Fruit fly (Drosophila melanogaster) whole organism, embryonic: ENCODE measurements around the gene scny.

Experiments
- Bteb2 ChIP-seq: fragments of 200-800 bp; sonication (Bioruptor generic); optimal IDR thresholded peaks from 2 replicates; lab custom pipeline; 2016; ENCODE audit warnings: missing biosample characterization, missing genetic modification characterization
- CG10267 ChIP-seq: fragments of 200-800 bp; sonication (Bioruptor generic); optimal IDR thresholded peaks from 2 replicates; lab custom pipeline; 2018; ENCODE audit warnings: missing biosample characterization, mild to moderate bottlenecking, missing genetic modification characterization, moderate library complexity
- CG10565 ChIP-seq: fragments of 200-800 bp; sonication (Bioruptor generic); optimal IDR thresholded peaks from 3 replicates; lab custom pipeline; 2016; ENCODE audit warnings: missing biosample characterization, mild to moderate bottlenecking, missing genetic modification characterization
- CG11093 ChIP-seq: fragments of 200-800 bp; sonication (Bioruptor generic); IDR thresholded peaks from 3 replicates; pipeline ENCODE4 v1.3.6; 2022; ENCODE audit warnings: missing biosample characterization, missing genetic modification characterization
- CG11723 ChIP-seq: fragments of 200-800 bp; sonication (Bioruptor generic); optimal IDR thresholded peaks from 2 replicates; lab custom pipeline; 2017; ENCODE audit warnings: missing biosample characterization, mild to moderate bottlenecking, missing genetic modification characterization
- CG15073 ChIP-seq: fragments of 200-800 bp; sonication (Bioruptor generic); optimal IDR thresholded peaks from 2 replicates; lab custom pipeline; 2016; ENCODE audit warnings: missing biosample characterization, missing genetic modification characterization
- CG1602 ChIP-seq: fragments of 200-800 bp; sonication (Bioruptor generic); optimal IDR thresholded peaks from 3 replicates; lab custom pipeline; 2016; ENCODE audit warnings: missing biosample characterization, missing genetic modification characterization
- CG1603 ChIP-seq: fragments of 200-800 bp; sonication (Bioruptor generic); optimal IDR thresholded peaks from 2 replicates; lab custom pipeline; 2019; ENCODE audit warnings: missing biosample characterization, mild to moderate bottlenecking, missing genetic modification characterization, moderate library complexity
- CG16815 ChIP-seq: fragments of 200-800 bp; sonication (Bioruptor generic); optimal IDR thresholded peaks from 3 replicates; lab custom pipeline; 2017; ENCODE audit warnings: missing biosample characterization, mild to moderate bottlenecking, missing genetic modification characterization
- CG18476 ChIP-seq: fragments of 200-800 bp; sonication (Bioruptor generic); optimal IDR thresholded peaks from 2 replicates; lab custom pipeline; 2016; ENCODE audit warnings: missing biosample characterization, mild to moderate bottlenecking, missing genetic modification characterization
- CG18599 ChIP-seq: fragments of 200-800 bp; sonication (Bioruptor generic); optimal IDR thresholded peaks from 3 replicates; lab custom pipeline; 2017; ENCODE audit warnings: missing biosample characterization, missing genetic modification characterization, mild to moderate bottlenecking, moderate library complexity, missing genetic modification reagents
- CG2199 ChIP-seq: fragments of 200-800 bp; sonication (Bioruptor generic); IDR thresholded peaks from 3 replicates; pipeline ENCODE4 v1.3.6; 2022; ENCODE audit warnings: missing biosample characterization, missing genetic modification characterization
- CG2712 ChIP-seq: fragments of 200-800 bp; optimal IDR thresholded peaks from 3 replicates; lab custom pipeline; 2019; ENCODE audit warnings: missing biosample characterization, mild to moderate bottlenecking, missing genetic modification characterization, moderate library complexity
- CG31388 ChIP-seq: fragments of 200-800 bp; sonication (Bioruptor generic); optimal IDR thresholded peaks from 2 replicates; lab custom pipeline; 2016; ENCODE audit warnings: missing biosample characterization, missing genetic modification characterization
- CG33557 ChIP-seq: fragments of 200-800 bp; sonication (Bioruptor generic); optimal IDR thresholded peaks from 2 replicates; lab custom pipeline; 2019; ENCODE audit warnings: missing biosample characterization, mild to moderate bottlenecking, missing genetic modification characterization, moderate library complexity
- CG7372 ChIP-seq: fragments of 200-800 bp; sonication (Bioruptor generic); IDR thresholded peaks from 2 replicates; pipeline ENCODE4 v1.3.6; 2022; ENCODE audit warnings: missing biosample characterization, missing genetic modification characterization
- CG9727 ChIP-seq: fragments of 200-800 bp; sonication (Bioruptor generic); optimal IDR thresholded peaks from 3 replicates; lab custom pipeline; 2017; ENCODE audit warnings: missing biosample characterization, mild to moderate bottlenecking, missing genetic modification characterization
- CG9876 ChIP-seq: fragments of 200-800 bp; sonication (Bioruptor generic); optimal IDR thresholded peaks from 2 replicates; lab custom pipeline; 2016; ENCODE audit warnings: missing biosample characterization, missing genetic modification characterization
- D19A ChIP-seq: fragments of 200-800 bp; optimal IDR thresholded peaks from 3 replicates; lab custom pipeline; 2019; ENCODE audit warnings: missing biosample characterization, mild to moderate bottlenecking, missing genetic modification characterization, moderate library complexity
- Dek ChIP-seq: fragments of 200-800 bp; sonication (Bioruptor generic); optimal IDR thresholded peaks from 3 replicates; lab custom pipeline; 2019; ENCODE audit warnings: missing biosample characterization, mild to moderate bottlenecking, missing genetic modification characterization, moderate library complexity
- Eip74EF ChIP-seq, 2 experiments: fragments of 200-800 bp in 1 of 2; fragments of >200 bp in 1 of 2; sonication (Bioruptor generic) in 1 of 2; optimal IDR thresholded peaks; 2 replicates each; lab custom pipeline; 2017 to 2019; ENCODE audit warnings: missing biosample characterization in 2 of 2, missing genetic modification characterization in 2 of 2, mild to moderate bottlenecking in 1 of 2, moderate library complexity in 1 of 2
- Mad ChIP-seq: fragments of 200-800 bp; sonication (Bioruptor generic); optimal IDR thresholded peaks from 2 replicates; lab custom pipeline; 2016; ENCODE audit warnings: missing biosample characterization, missing genetic modification characterization
- Optix ChIP-seq: fragments of 200-800 bp; sonication (Bioruptor generic); IDR thresholded peaks from 3 replicates; pipeline ENCODE4 v1.3.6; 2022; ENCODE audit warnings: missing biosample characterization, missing genetic modification characterization
- Scr ChIP-seq: fragments of 200-800 bp; sonication (Bioruptor generic); IDR thresholded peaks from 2 replicates; pipeline ENCODE4 v1.3.6; 2022; ENCODE audit warnings: missing biosample characterization, missing genetic modification characterization; ENCODE audit not compliant: partially characterized antibody
- ase ChIP-seq: fragments of 200-800 bp; sonication (Bioruptor generic); IDR thresholded peaks from 3 replicates; pipeline ENCODE4 v1.3.6; 2022; ENCODE audit warnings: missing biosample characterization, missing genetic modification characterization
- ash1 ChIP-seq: fragments of 200-800 bp; sonication (Bioruptor generic); optimal IDR thresholded peaks from 2 replicates; lab custom pipeline; 2018; ENCODE audit warnings: missing biosample characterization, mild to moderate bottlenecking, missing genetic modification characterization
- ato ChIP-seq: fragments of 200-800 bp; sonication (Bioruptor generic); IDR thresholded peaks from 2 replicates; pipeline ENCODE4 v1.3.6; 2022; ENCODE audit warnings: missing biosample characterization, missing genetic modification characterization; ENCODE audit not compliant: partially characterized antibody
- br ChIP-seq: fragments of >200 bp; optimal IDR thresholded peaks from 2 replicates; lab custom pipeline; 2017
- cas ChIP-seq: fragments of 200-800 bp; sonication (Bioruptor generic); IDR thresholded peaks from 2 replicates; pipeline ENCODE4 v1.3.6; 2022; ENCODE audit warnings: missing biosample characterization, missing genetic modification characterization
- crc ChIP-seq: fragments of 200-800 bp; sonication (Bioruptor generic); optimal IDR thresholded peaks from 2 replicates; lab custom pipeline; 2016; ENCODE audit warnings: missing biosample characterization, missing genetic modification characterization
- danr ChIP-seq: fragments of 200-800 bp; sonication (Bioruptor generic); IDR thresholded peaks from 2 replicates; pipeline ENCODE4 v1.3.6; 2022; ENCODE audit warnings: missing biosample characterization, missing genetic modification characterization
- fru ChIP-seq: fragments of >200 bp; optimal IDR thresholded peaks from 2 replicates; lab custom pipeline; 2017
- ham ChIP-seq: fragments of 200-800 bp; sonication (Bioruptor generic); IDR thresholded peaks from 2 replicates; pipeline ENCODE4 v1.3.6; 2022; ENCODE audit warnings: missing biosample characterization, missing genetic modification characterization
- hbn ChIP-seq: fragments of 200-800 bp; sonication (Bioruptor generic); IDR thresholded peaks from 2 replicates; pipeline ENCODE4 v1.3.6; 2022; ENCODE audit warnings: missing biosample characterization, missing genetic modification characterization; ENCODE audit not compliant: partially characterized antibody
- insv ChIP-seq, 2 experiments: fragments of 200-800 bp; sonication (Bioruptor generic); optimal IDR thresholded peaks; 3 replicates each; lab custom pipeline; 2016 to 2018; ENCODE audit warnings: missing biosample characterization in 2 of 2, missing genetic modification characterization in 2 of 2
- kni ChIP-seq: fragments of 200-800 bp; sonication (Bioruptor generic); optimal IDR thresholded peaks from 3 replicates; lab custom pipeline; 2017; ENCODE audit warnings: mild to moderate bottlenecking, missing biosample characterization, missing genetic modification reagents, missing genetic modification characterization
- lmd ChIP-seq: fragments of 200-800 bp; sonication (Bioruptor generic); IDR thresholded peaks from 2 replicates; pipeline ENCODE4 v1.3.6; 2022; ENCODE audit warnings: missing biosample characterization, missing genetic modification characterization
- nerfin-2 ChIP-seq: fragments of 200-800 bp; sonication (Bioruptor generic); IDR thresholded peaks from 2 replicates; pipeline ENCODE4 v1.3.6; 2022; ENCODE audit warnings: missing biosample characterization, missing genetic modification characterization; ENCODE audit not compliant: partially characterized antibody
- nmo ChIP-seq: fragments of 200-800 bp; sonication (Bioruptor generic); optimal IDR thresholded peaks from 2 replicates; lab custom pipeline; 2018; ENCODE audit warnings: missing biosample characterization, mild to moderate bottlenecking, missing genetic modification characterization, moderate library complexity
- nom ChIP-seq: fragments of 200-800 bp; sonication (Bioruptor generic); optimal IDR thresholded peaks from 2 replicates; lab custom pipeline; 2017; ENCODE audit warnings: missing biosample characterization, missing genetic modification characterization, mild to moderate bottlenecking, moderate library complexity, missing genetic modification reagents
- p53 ChIP-seq: fragments of 200-800 bp; sonication (Bioruptor generic); optimal IDR thresholded peaks from 2 replicates; lab custom pipeline; 2016; ENCODE audit warnings: missing biosample characterization, missing genetic modification characterization
- run ChIP-seq: fragments of 200-800 bp; sonication (Bioruptor generic); optimal IDR thresholded peaks from 3 replicates; lab custom pipeline; 2018; ENCODE audit warnings: missing biosample characterization, mild to moderate bottlenecking, missing genetic modification characterization
- sc ChIP-seq, 3 experiments: fragments of >200 bp in 2 of 3; fragments of 200-800 bp in 1 of 3; sonication (Bioruptor generic) in 1 of 3; optimal IDR thresholded peaks; 2 replicates in 2 of 3; 3 replicates in 1 of 3; lab custom pipeline; 2017; ENCODE audit warnings: mild to moderate bottlenecking in 1 of 3, missing biosample characterization in 1 of 3, missing genetic modification characterization in 1 of 3, missing genetic modification reagents in 1 of 3
- scrt ChIP-seq: fragments of 200-800 bp; sonication (Bioruptor generic); optimal IDR thresholded peaks from 2 replicates; lab custom pipeline; 2018; ENCODE audit warnings: missing biosample characterization, mild to moderate bottlenecking, missing genetic modification characterization, moderate library complexity
- sna ChIP-seq: fragments of 200-800 bp; sonication (Bioruptor generic); IDR thresholded peaks from 2 replicates; pipeline ENCODE4 v1.3.6; 2022; ENCODE audit warnings: missing biosample characterization, missing genetic modification characterization; ENCODE audit not compliant: partially characterized antibody
- twi ChIP-seq: fragments of 200-800 bp; optimal IDR thresholded peaks from 2 replicates; lab custom pipeline; 2019; ENCODE audit warnings: missing biosample characterization, mild to moderate bottlenecking, missing genetic modification characterization, moderate library complexity
- usp ChIP-seq: fragments of >200 bp; optimal IDR thresholded peaks from 2 replicates; lab custom pipeline; 2017; ENCODE audit warnings: missing biosample characterization, missing genetic modification characterization
- zfh1 ChIP-seq: fragments of 200-800 bp; sonication (Bioruptor generic); IDR thresholded peaks from 3 replicates; pipeline ENCODE4 v1.3.6; 2022; ENCODE audit warnings: missing biosample characterization, missing genetic modification characterization

The scny gene

DNA sequence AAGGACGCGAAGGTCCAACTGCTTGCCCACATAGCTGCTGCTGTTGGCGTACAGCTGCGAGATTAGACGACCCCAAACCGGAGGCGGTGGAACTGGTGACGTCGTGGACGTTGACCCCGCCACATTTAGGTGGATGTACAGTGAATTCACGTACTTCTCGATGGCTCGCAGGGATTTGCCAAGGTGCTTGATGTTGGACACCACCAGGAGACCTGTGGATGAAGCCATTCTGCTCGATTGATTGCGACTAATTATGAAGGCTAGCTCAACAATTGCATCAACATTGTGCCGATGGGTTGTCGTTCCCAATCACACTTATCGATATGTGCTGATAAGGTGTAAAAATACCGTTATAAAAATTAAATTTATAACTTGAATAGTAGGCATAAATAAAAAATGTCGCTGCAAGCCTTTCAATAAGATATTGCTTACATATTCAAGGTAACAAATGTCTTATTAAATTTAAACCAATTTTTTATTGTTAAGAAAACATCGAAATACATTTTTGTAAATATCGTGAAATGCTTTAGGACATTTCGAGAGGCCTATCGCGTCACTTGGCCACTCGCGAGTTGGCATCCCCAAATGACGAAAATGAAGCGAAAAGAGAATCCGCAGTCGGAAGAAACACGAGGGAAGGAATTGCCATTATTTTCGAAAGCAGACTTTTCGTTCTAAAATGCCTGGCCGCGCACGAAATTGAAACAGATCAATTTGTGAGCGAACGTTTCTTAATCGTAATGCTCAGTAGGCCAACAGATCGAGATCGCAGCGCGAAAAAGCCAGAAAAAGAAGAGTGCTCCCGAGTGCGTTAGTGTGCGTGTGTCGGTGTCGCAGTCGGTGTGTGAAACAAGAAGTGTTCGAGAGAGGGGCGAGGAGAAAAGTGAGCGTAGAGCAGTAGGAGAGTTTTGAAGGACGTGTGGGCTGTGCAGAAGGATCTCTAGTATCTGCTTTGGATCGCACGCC lies at the start of gene scny, which contains the start of gene Ppat-Dpck (continued):
- TF ChIP-seq CG16815, result no peak
- no peak for TF ChIP-seq Eip74EF (GFP tag; optimal IDR thresholded peaks at IDR 0.05; lab: Kevin White, UChicago)
- no peak for TF ChIP-seq CG18476 (GFP tag; lab: Kevin White, UChicago)
- no peak for TF ChIP-seq CG9727 (GFP tag; lab: Kevin White, UChicago)
- TF ChIP-seq CG10565 (GFP tag; lab: Kevin White, UChicago), result no peak
- TF ChIP-seq CG2199 (GFP tag; lab: Robert Waterston, UW), result no peak
- TF ChIP-seq insv (GFP tag; optimal IDR thresholded peaks at IDR 0.05; lab: Kevin White, UChicago), result no peak
- TF ChIP-seq cas, result no peak
- no peak for TF ChIP-seq run
- TF ChIP-seq kni (GFP tag; lab: Kevin White, UChicago), result no peak
- no peak for TF ChIP-seq ase
- peak; percentile 35 for TF ChIP-seq CG33557 (GFP tag; lab: Kevin White, UChicago)
- peak; percentile 9 for TF ChIP-seq nom (GFP tag; lab: Kevin White, UChicago)
- TF ChIP-seq Dek (tag; lab: Kevin White, UChicago), result no peak
- TF ChIP-seq CG11723 (GFP tag; lab: Kevin White, UChicago), result no peak
- no peak for TF ChIP-seq CG9876 (GFP tag; lab: Kevin White, UChicago)
- no peak for TF ChIP-seq Bteb2 (GFP tag; lab: Kevin White, UChicago)
- TF ChIP-seq usp (GFP tag; lab: Kevin White, UChicago), result no peak
- no peak for TF ChIP-seq Optix (GFP tag; lab: Robert Waterston, UW)
- no peak for TF ChIP-seq zfh1 (GFP tag; lab: Robert Waterston, UW)
- TF ChIP-seq p53 (GFP tag; lab: Kevin White, UChicago), result no peak
- peak; percentile 78 for TF ChIP-seq ato (GFP tag; lab: Robert Waterston, UW)
- peak; percentile 59; the same call in 1 of the 2 replicates for TF ChIP-seq nerfin-2 (GFP tag; lab: Robert Waterston, UW)
- peak; percentile 95 for TF ChIP-seq sna (GFP tag; lab: Robert Waterston, UW)
- no peak for TF ChIP-seq lmd (GFP tag; lab: Robert Waterston, UW)
- no peak for TF ChIP-seq crc (GFP tag; lab: Kevin White, UChicago)
- TF ChIP-seq CG31388 (GFP tag; lab: Kevin White, UChicago), result no peak
- TF ChIP-seq CG10267 (tag; lab: Kevin White, UChicago), result peak; percentile 70
- TF ChIP-seq fru (lab: Kevin White, UChicago), result no peak
- TF ChIP-seq br (lab: Kevin White, UChicago), result no peak
- TF ChIP-seq sc (optimal IDR thresholded peaks at IDR 0.05; lab: Kevin White, UChicago), result no peak
- no peak for TF ChIP-seq sc (GFP tag; optimal IDR thresholded peaks at IDR 0.05; lab: Kevin White, UChicago)
- peak; percentile 68 for TF ChIP-seq nmo (GFP tag; lab: Kevin White, UChicago)
- no peak for TF ChIP-seq CG1602
- TF ChIP-seq CG2712, result peak; percentile 50
- no peak for TF ChIP-seq scrt (GFP tag; lab: Kevin White, UChicago)
- no peak for TF ChIP-seq CG15073 (GFP tag; lab: Kevin White, UChicago)
- TF ChIP-seq danr (GFP tag; lab: Robert Waterston, UW), result no peak
- no peak for TF ChIP-seq CG1603 (tag; lab: Kevin White, UChicago)
- TF ChIP-seq CG11093 (GFP tag; lab: Robert Waterston, UW), result no peak
- TF ChIP-seq CG7372 (GFP tag; lab: Robert Waterston, UW), result no peak
- TF ChIP-seq D19A (tag; lab: Kevin White, UChicago), result no peak
- no peak for TF ChIP-seq CG18599 (GFP tag; lab: Kevin White, UChicago)
- no peak for TF ChIP-seq Mad (GFP tag; lab: Kevin White, UChicago)
- TF ChIP-seq Scr (GFP tag; lab: Robert Waterston, UW), result peak; percentile 96
- no peak for TF ChIP-seq ash1 (GFP tag; lab: Kevin White, UChicago)
- peak; percentile 90 for TF ChIP-seq hbn (GFP tag; lab: Robert Waterston, UW)
- no peak for TF ChIP-seq ham (GFP tag; lab: Robert Waterston, UW)
- TF ChIP-seq twi (tag; lab: Kevin White, UChicago), result peak; percentile 2
